Worm (Caenorhabditis elegans) whole organism, L1 larva: Measurements from ENCODE around the gene dbl-1.

ENCODE experiments used
- C04F5.9 ChIP-seq: sonication (generic microtip); optimal IDR thresholded peaks from 2 replicates; lab custom pipeline; 2016; ENCODE audit warnings: missing genetic modification characterization, missing compliant biosample characterization
- C16A3.4 ChIP-seq: fragments of 150-350 bp; optimal IDR thresholded peaks from 2 replicates; lab custom pipeline; 2014; ENCODE audit warnings: missing biosample characterization, missing genetic modification characterization
- aly-2 ChIP-seq: fragments of 150-350 bp; optimal IDR thresholded peaks from 2 replicates; lab custom pipeline; 2014; ENCODE audit warnings: missing biosample characterization, missing genetic modification characterization
- ama-1 ChIP-seq: fragments of 150-350 bp; optimal IDR thresholded peaks from 2 replicates; lab custom pipeline; 2014
- blmp-1 ChIP-seq: fragments of 150-350 bp; optimal IDR thresholded peaks from 2 replicates; lab custom pipeline; 2014; ENCODE audit warnings: missing biosample characterization, missing genetic modification characterization
- ceh-88 ChIP-seq: fragments of 200-800 bp; sonication (Bioruptor generic); IDR thresholded peaks from 2 replicates; pipeline ENCODE4 v1.3.6; 2022; ENCODE audit warnings: missing genetic modification characterization, missing compliant biosample characterization
- dpl-1 ChIP-seq, 3 experiments: fragments of 150-350 bp in 2 of 3; sonication (generic microtip) in 1 of 3; optimal IDR thresholded peaks; 2 replicates each; lab custom pipeline; 2014 to 2017; ENCODE audit warnings: missing biosample characterization in 3 of 3, missing genetic modification characterization in 3 of 3, missing genetic modification reagents in 3 of 3
- efl-1 ChIP-seq, 4 experiments: fragments of 150-350 bp; optimal IDR thresholded peaks in 3 of 4; peaks in 1 of 4; 1 replicate in 1 of 4; 2 replicates in 3 of 4; lab custom pipeline; 2014; ENCODE audit warnings: missing biosample characterization in 2 of 4, missing genetic modification characterization in 2 of 4, missing genetic modification reagents in 2 of 4
- efl-3 ChIP-seq: fragments of 200-800 bp; sonication (Bioruptor generic); optimal IDR thresholded peaks from 2 replicates; lab custom pipeline; 2018; ENCODE audit warnings: mild to moderate bottlenecking, missing genetic modification characterization, missing compliant biosample characterization
- egl-13 ChIP-seq: sonication (generic microtip); optimal IDR thresholded peaks from 2 replicates; lab custom pipeline; 2016; ENCODE audit warnings: missing genotype, missing genetic modification reagents, missing genetic modification characterization, missing compliant biosample characterization
- egl-27 ChIP-seq, 2 experiments: fragments of 150-350 bp in 1 of 2; sonication (generic microtip); optimal IDR thresholded peaks; 3 replicates each; lab custom pipeline; 2017 to 2018; ENCODE audit warnings: missing biosample characterization in 2 of 2, missing genetic modification characterization in 2 of 2, missing genetic modification reagents in 2 of 2
- elt-2 ChIP-seq: sonication (generic microtip); optimal IDR thresholded peaks from 2 replicates; lab custom pipeline; 2016; ENCODE audit warnings: missing genetic modification characterization, mild to moderate bottlenecking, inconsistent platforms, missing compliant biosample characterization, missing genetic modification reagents
- elt-3 ChIP-seq, 6 experiments: fragments of 150-350 bp in 1 of 6; sonication (generic microtip); optimal IDR thresholded peaks; 2 replicates each; lab custom pipeline; 2017 to 2018; ENCODE audit warnings: missing biosample characterization in 6 of 6, missing genetic modification characterization in 6 of 6, inconsistent platforms in 1 of 6
- fkh-10 ChIP-seq: sonication (generic microtip); optimal IDR thresholded peaks from 2 replicates; lab custom pipeline; 2017; ENCODE audit warnings: missing biosample characterization, missing genetic modification reagents, missing genetic modification characterization
- fkh-8 ChIP-seq: sonication (generic microtip); optimal IDR thresholded peaks from 2 replicates; lab custom pipeline; 2016; ENCODE audit warnings: mild to moderate bottlenecking, missing genetic modification characterization, missing compliant biosample characterization
- hlh-17 ChIP-seq: fragments of 200-800 bp; sonication (Bioruptor generic); optimal IDR thresholded peaks from 2 replicates; lab custom pipeline; 2018; ENCODE audit warnings: missing genetic modification characterization, mild to moderate bottlenecking, missing compliant biosample characterization, moderate library complexity, borderline replicate concordance
- jun-1 ChIP-seq: fragments of 150-350 bp; optimal IDR thresholded peaks from 2 replicates; lab custom pipeline; 2014; ENCODE audit warnings: missing biosample characterization, missing genetic modification reagents, missing genetic modification characterization
- lir-3 ChIP-seq: sonication (generic microtip); optimal IDR thresholded peaks from 2 replicates; lab custom pipeline; 2016; ENCODE audit warnings: mild to moderate bottlenecking, missing genetic modification characterization, moderate library complexity, missing compliant biosample characterization; ENCODE audit not compliant: poor library complexity
- lsy-2 ChIP-seq, 2 experiments: fragments of 150-350 bp; optimal IDR thresholded peaks; 2 replicates each; lab custom pipeline; 2014; ENCODE audit warnings: missing biosample characterization in 2 of 2, missing genetic modification characterization in 2 of 2
- nhr-20 ChIP-seq: sonication (generic microtip); optimal IDR thresholded peaks from 2 replicates; lab custom pipeline; 2016; ENCODE audit warnings: mild to moderate bottlenecking, missing genetic modification characterization, missing compliant biosample characterization
- nhr-47 ChIP-seq: sonication (generic microtip); optimal IDR thresholded peaks from 2 replicates; lab custom pipeline; 2016; ENCODE audit warnings: mild to moderate bottlenecking, missing genetic modification characterization, moderate library complexity, missing compliant biosample characterization
- nhr-71 ChIP-seq: sonication (generic microtip); optimal IDR thresholded peaks from 2 replicates; lab custom pipeline; 2016; ENCODE audit warnings: mild to moderate bottlenecking, missing genetic modification characterization, moderate library complexity, missing compliant biosample characterization
- nhr-84 ChIP-seq: sonication (generic microtip); optimal IDR thresholded peaks from 2 replicates; lab custom pipeline; 2017; ENCODE audit warnings: missing biosample characterization, missing genetic modification characterization
- nhr-85 ChIP-seq: sonication (generic microtip); peaks from one replicate; lab custom pipeline; 2016; ENCODE audit warnings: missing genetic modification characterization, inconsistent platforms, missing compliant biosample characterization
- nhr-90 ChIP-seq: sonication (generic microtip); optimal IDR thresholded peaks from 2 replicates; lab custom pipeline; 2016; ENCODE audit warnings: mild to moderate bottlenecking, missing genetic modification characterization, missing compliant biosample characterization; ENCODE audit not compliant: poor library complexity
- rnt-1 ChIP-seq: sonication (generic microtip); optimal IDR thresholded peaks from 2 replicates; lab custom pipeline; 2016; ENCODE audit warnings: mild to moderate bottlenecking, missing genetic modification characterization, moderate library complexity, missing compliant biosample characterization
- snu-23 ChIP-seq: sonication (generic microtip); optimal IDR thresholded peaks from 2 replicates; lab custom pipeline; 2016; ENCODE audit warnings: missing genetic modification characterization, missing compliant biosample characterization
- sup-37 ChIP-seq: fragments of 200-800 bp; sonication (Bioruptor generic); optimal IDR thresholded peaks from 2 replicates; lab custom pipeline; 2018; ENCODE audit warnings: mild to moderate bottlenecking, missing genetic modification characterization, missing compliant biosample characterization
- swsn-7 ChIP-seq: sonication (generic microtip); optimal IDR thresholded peaks from 2 replicates; lab custom pipeline; 2016; ENCODE audit warnings: missing genetic modification characterization, missing compliant biosample characterization
- tlp-1 ChIP-seq: fragments of 150-350 bp; optimal IDR thresholded peaks from 2 replicates; lab custom pipeline; 2014; ENCODE audit warnings: missing biosample characterization, missing genetic modification characterization
- unc-130 ChIP-seq: fragments of 150-350 bp; optimal IDR thresholded peaks from 2 replicates; lab custom pipeline; 2017; ENCODE audit warnings: missing biosample characterization, missing genetic modification characterization, inconsistent platforms
- unc-62 ChIP-seq: fragments of 150-350 bp; optimal IDR thresholded peaks from 2 replicates; lab custom pipeline; 2014; ENCODE audit warnings: missing biosample characterization, missing genetic modification reagents, missing genetic modification characterization
- unc-86 ChIP-seq: sonication (generic microtip); optimal IDR thresholded peaks from 2 replicates; lab custom pipeline; 2016; ENCODE audit warnings: missing genetic modification characterization, missing compliant biosample characterization
- unc-98 ChIP-seq: fragments of 200-800 bp; sonication (Bioruptor generic); IDR thresholded peaks from 2 replicates; pipeline ENCODE4 v1.3.6; 2022; ENCODE audit warnings: missing genetic modification characterization, missing compliant biosample characterization
- vab-15 ChIP-seq: sonication (generic microtip); optimal IDR thresholded peaks from 2 replicates; lab custom pipeline; 2017; ENCODE audit warnings: missing genotype, mild to moderate bottlenecking, missing genetic modification characterization, missing compliant biosample characterization
- xbp-1 ChIP-seq: sonication (generic microtip); optimal IDR thresholded peaks from 2 replicates; lab custom pipeline; 2016; ENCODE audit warnings: missing genetic modification characterization, missing compliant biosample characterization
- zip-4 ChIP-seq: fragments of 200-800 bp; sonication (Bioruptor generic); optimal IDR thresholded peaks from 2 replicates; lab custom pipeline; 2018; ENCODE audit warnings: mild to moderate bottlenecking, missing genetic modification characterization, moderate library complexity, missing compliant biosample characterization
- ztf-11 ChIP-seq, 2 experiments: sonication (generic microtip); optimal IDR thresholded peaks; 2 replicates each; lab custom pipeline; 2016 to 2017; ENCODE audit warnings: missing genetic modification characterization in 2 of 2, missing biosample characterization in 1 of 2, missing compliant biosample characterization in 1 of 2
- ztf-4 ChIP-seq: fragments of 150-350 bp; optimal IDR thresholded peaks from 2 replicates; lab custom pipeline; 2014; ENCODE audit warnings: missing biosample characterization, missing genetic modification characterization

dbl-1 gene

ce11 chrV:6793744-6794239 is 35.9 kb downstream of the dbl-1 start, which contains the start of gene ZC404.1 (continued):
- TF ChIP-seq ztf-11 (tag; optimal IDR thresholded peaks at IDR 0.05; lab: Kevin White, UChicago) = no peak
- TF ChIP-seq efl-3 (GFP tag; lab: Kevin White, UChicago) = no peak
- TF ChIP-seq unc-86 (tag; lab: Kevin White, UChicago) = peak; percentile 1
- peak; percentile 3 to 8 for TF ChIP-seq efl-1 (optimal IDR thresholded peaks at IDR 0.05; lab: Kevin White, UChicago)
- TF ChIP-seq efl-1 (GFP tag; optimal IDR thresholded peaks at IDR 0.05 in 1 of 2; lab: Kevin White, UChicago) = peak in 1 of 2 experiments; percentile 49
- no peak for TF ChIP-seq lir-3 (tag; lab: Kevin White, UChicago)
- peak; percentile 12 for TF ChIP-seq nhr-47 (tag; lab: Kevin White, UChicago)
- TF ChIP-seq ceh-88 (GFP tag; lab: Robert Waterston, UW) = no peak
- no peak for TF ChIP-seq egl-13 (tag; lab: Kevin White, UChicago)
- no peak for TF ChIP-seq blmp-1 (tag; lab: Kevin White, UChicago)
- no peak for TF ChIP-seq vab-15 (tag; lab: Kevin White, UChicago)
- no peak for TF ChIP-seq C16A3.4
- TF ChIP-seq swsn-7 = peak; percentile 21
- TF ChIP-seq dpl-1 (GFP tag; optimal IDR thresholded peaks at IDR 0.05; lab: Kevin White, UChicago) = no peak
- TF ChIP-seq nhr-84 (tag; lab: Kevin White, UChicago) = no peak
- TF ChIP-seq tlp-1 (tag; lab: Kevin White, UChicago) = no peak
- TF ChIP-seq aly-2 (tag; lab: Kevin White, UChicago) = no peak
- no peak for TF ChIP-seq ama-1
- TF ChIP-seq unc-98 (GFP tag; lab: Robert Waterston, UW) = no peak
- TF ChIP-seq sup-37 = no peak
- TF ChIP-seq unc-62 (GFP tag; lab: Kevin White, UChicago) = no peak
- TF ChIP-seq zip-4 (GFP tag; lab: Kevin White, UChicago) = no peak
- TF ChIP-seq C04F5.9 (tag; lab: Kevin White, UChicago) = no peak
- TF ChIP-seq elt-2 (tag; lab: Kevin White, UChicago) = no peak
- peak; percentile 64 for TF ChIP-seq fkh-8 (tag; lab: Kevin White, UChicago)
- TF ChIP-seq fkh-10 (GFP tag; lab: Kevin White, UChicago) = no peak
- no peak for TF ChIP-seq nhr-90 (tag; lab: Kevin White, UChicago)
- TF ChIP-seq egl-27 (tag; optimal IDR thresholded peaks at IDR 0.05; lab: Kevin White, UChicago) = no peak
- TF ChIP-seq elt-3 (tag; optimal IDR thresholded peaks at IDR 0.05; lab: Kevin White, UChicago) = no peak
- TF ChIP-seq jun-1 (tag; lab: Kevin White, UChicago) = no peak
- TF ChIP-seq lsy-2 (tag; optimal IDR thresholded peaks at IDR 0.05; lab: Kevin White, UChicago) = peak in 1 of 2 experiments; percentile 22
- no peak for TF ChIP-seq unc-130
- no peak for TF ChIP-seq hlh-17
- peak; percentile 36 for TF ChIP-seq nhr-71
- TF ChIP-seq ztf-4 (tag; lab: Kevin White, UChicago) = no peak

ce11 chrV:6796264-6796663 is 38.3 kb downstream of the dbl-1 start:
- no peak for TF ChIP-seq efl-3 (GFP tag; lab: Kevin White, UChicago)
- peak; percentile 1 for TF ChIP-seq snu-23 (GFP tag; lab: Kevin White, UChicago)
- TF ChIP-seq xbp-1 (tag; lab: Kevin White, UChicago) = peak; percentile 13
- no peak for TF ChIP-seq ztf-11 (tag; optimal IDR thresholded peaks at IDR 0.05; lab: Kevin White, UChicago)
- peak; percentile 32 for TF ChIP-seq nhr-20 (tag; lab: Kevin White, UChicago)
- TF ChIP-seq rnt-1 = peak; percentile 2
- peak; percentile 10 for TF ChIP-seq blmp-1 (tag; lab: Kevin White, UChicago)
- TF ChIP-seq nhr-85 (tag; lab: Kevin White, UChicago) = peak; percentile 84
- TF ChIP-seq, all 84 proteins: peak for 6
